Fruit fly (Drosophila melanogaster) whole organism, adult: Measurements from ENCODE around the gene CG46281.
A peak's percentile ranks its signal among the peaks of the same experiment; 100 is the strongest.

ENCODE experiments used
- CG11617 ChIP-seq: fragments of 200-800 bp; sonication (Bioruptor generic); optimal IDR thresholded peaks from 2 replicates; lab custom pipeline; 2017; ENCODE audit warnings: mild to moderate bottlenecking, missing biosample characterization, missing genetic modification reagents, missing genetic modification characterization
- CG12768 ChIP-seq: fragments of 200-800 bp; sonication (Bioruptor generic); optimal IDR thresholded peaks from 2 replicates; lab custom pipeline; 2017; ENCODE audit warnings: missing biosample characterization, missing genetic modification characterization, mild to moderate bottlenecking, moderate library complexity, missing genetic modification reagents
- CG14711 ChIP-seq: fragments of 200-800 bp; sonication (Bioruptor generic); optimal IDR thresholded peaks from 2 replicates; lab custom pipeline; 2018; ENCODE audit warnings: missing biosample characterization, mild to moderate bottlenecking, missing genetic modification characterization, moderate library complexity
- Hr96 ChIP-seq: fragments of 200-800 bp; sonication (Bioruptor generic); optimal IDR thresholded peaks from 2 replicates; lab custom pipeline; 2016; ENCODE audit warnings: missing biosample characterization, missing genetic modification characterization
- bab1 ChIP-seq: fragments of 200-800 bp; sonication (Bioruptor generic); optimal IDR thresholded peaks from 3 replicates; lab custom pipeline; 2019; ENCODE audit warnings: missing biosample characterization, mild to moderate bottlenecking, missing genetic modification characterization, moderate library complexity
- cic ChIP-seq: fragments of 200-800 bp; sonication (Bioruptor generic); optimal IDR thresholded peaks from 2 replicates; lab custom pipeline; 2017; ENCODE audit warnings: missing biosample characterization, mild to moderate bottlenecking, missing genetic modification characterization, moderate library complexity
- ovo ChIP-seq: fragments of 200-800 bp; sonication (Bioruptor generic); optimal IDR thresholded peaks from 2 replicates; lab custom pipeline; 2016; ENCODE audit warnings: missing biosample characterization, missing genetic modification characterization
- pad ChIP-seq: fragments of 200-800 bp; sonication (Bioruptor generic); optimal IDR thresholded peaks from 3 replicates; lab custom pipeline; 2017; ENCODE audit warnings: missing biosample characterization, missing genetic modification characterization, mild to moderate bottlenecking, moderate library complexity, missing genetic modification reagents
- tj ChIP-seq: fragments of 200-800 bp; sonication (Bioruptor generic); optimal IDR thresholded peaks from 3 replicates; lab custom pipeline; 2017; ENCODE audit warnings: missing biosample characterization, mild to moderate bottlenecking, missing genetic modification characterization, moderate library complexity

- TF ChIP-seq tj (GFP tag; lab: Kevin White, UChicago) = no peak
- TF ChIP-seq pad (GFP tag; lab: Kevin White, UChicago) = peak; percentile 6
- TF ChIP-seq ovo = no peak
- no peak for TF ChIP-seq cic (GFP tag; lab: Kevin White, UChicago)
- peak; percentile 40 for TF ChIP-seq CG14711 (tag; lab: Kevin White, UChicago)
- TF ChIP-seq bab1 (GFP tag; lab: Kevin White, UChicago) = no peak
- no peak for TF ChIP-seq CG12768 (GFP tag; lab: Kevin White, UChicago)
- no peak for TF ChIP-seq CG11617 (GFP tag; lab: Kevin White, UChicago)
- TF ChIP-seq Hr96 = no peak
Observed at dm6 chr3R:13068022-13068421, 37.9 kb upstream of the CG46281 start.
